Worm (Caenorhabditis elegans) whole organism, L3 larva: ENCODE results near the gene T23G5.2.

Experiments
- R02D3.7 ChIP-seq: fragments of 150-350 bp; optimal IDR thresholded peaks from 2 replicates; lab custom pipeline; 2014; ENCODE audit warnings: missing biosample characterization, missing genetic modification characterization
- aly-2 ChIP-seq: fragments of 150-350 bp; optimal IDR thresholded peaks from 2 replicates; lab custom pipeline; 2014; ENCODE audit warnings: missing biosample characterization, missing genetic modification characterization
- ama-1 ChIP-seq: fragments of 150-350 bp; optimal IDR thresholded peaks from 2 replicates; lab custom pipeline; 2018
- ceh-16 ChIP-seq: sonication (generic microtip); optimal IDR thresholded peaks from 2 replicates; lab custom pipeline; 2017; ENCODE audit warnings: missing biosample characterization, missing genetic modification characterization
- ceh-82 ChIP-seq: fragments of 150-350 bp; optimal IDR thresholded peaks from 2 replicates; lab custom pipeline; 2014; ENCODE audit warnings: missing biosample characterization, missing genetic modification characterization
- ceh-9 ChIP-seq: sonication (generic microtip); optimal IDR thresholded peaks from 2 replicates; lab custom pipeline; 2018; ENCODE audit warnings: missing biosample characterization, missing genetic modification characterization
- daf-12 ChIP-seq: fragments of 150-350 bp; optimal IDR thresholded peaks from 2 replicates; lab custom pipeline; 2014; ENCODE audit warnings: missing biosample characterization, missing genetic modification reagents, missing genetic modification characterization
- egl-27 ChIP-seq: sonication (generic microtip); optimal IDR thresholded peaks from 4 replicates; lab custom pipeline; 2017; ENCODE audit warnings: missing biosample characterization, missing genetic modification reagents, missing genetic modification characterization
- egl-5 ChIP-seq: fragments of 150-350 bp; optimal IDR thresholded peaks from 2 replicates; lab custom pipeline; 2017; ENCODE audit warnings: missing biosample characterization, missing genetic modification reagents, missing genetic modification characterization, inconsistent platforms
- elt-1 ChIP-seq: fragments of 150-350 bp; optimal IDR thresholded peaks from 2 replicates; lab custom pipeline; 2014; ENCODE audit warnings: missing biosample characterization, missing genetic modification characterization
- elt-2 ChIP-seq: sonication (generic microtip); optimal IDR thresholded peaks from 2 replicates; lab custom pipeline; 2016; ENCODE audit warnings: missing genetic modification reagents, mild to moderate bottlenecking, missing genetic modification characterization, missing compliant biosample characterization
- elt-3 ChIP-seq, 3 experiments: fragments of 150-350 bp in 1 of 3; sonication (generic microtip) in 2 of 3; optimal IDR thresholded peaks; 2 replicates in 2 of 3; 4 replicates in 1 of 3; lab custom pipeline; 2014 to 2017; ENCODE audit warnings: missing biosample characterization in 3 of 3, missing genetic modification characterization in 3 of 3
- eor-1 ChIP-seq, 2 experiments: fragments of 150-350 bp; optimal IDR thresholded peaks; 2 replicates each; lab custom pipeline; 2014 to 2018; ENCODE audit warnings: missing biosample characterization in 2 of 2, missing genetic modification characterization in 2 of 2
- fkh-10 ChIP-seq: sonication (generic microtip); optimal IDR thresholded peaks from 2 replicates; lab custom pipeline; 2017; ENCODE audit warnings: missing biosample characterization, missing genetic modification reagents, missing genetic modification characterization
- fkh-2 ChIP-seq: fragments of 150-350 bp; optimal IDR thresholded peaks from 2 replicates; lab custom pipeline; 2014; ENCODE audit warnings: missing biosample characterization, missing genetic modification reagents, missing genetic modification characterization
- fos-1 ChIP-seq: fragments of 150-350 bp; optimal IDR thresholded peaks from 2 replicates; lab custom pipeline; 2014; ENCODE audit warnings: missing biosample characterization, missing genetic modification characterization
- hmg-11 ChIP-seq: sonication (generic microtip); optimal IDR thresholded peaks from 2 replicates; lab custom pipeline; 2016; ENCODE audit warnings: missing genetic modification characterization, missing compliant biosample characterization
- jun-1 ChIP-seq: fragments of 150-350 bp; optimal IDR thresholded peaks from 2 replicates; lab custom pipeline; 2014; ENCODE audit warnings: missing biosample characterization, missing genetic modification reagents, missing genetic modification characterization
- lin-15B ChIP-seq: fragments of 150-350 bp; optimal IDR thresholded peaks from 2 replicates; lab custom pipeline; 2014; ENCODE audit warnings: missing biosample characterization, missing genetic modification characterization
- lin-39 ChIP-seq: fragments of 150-350 bp; optimal IDR thresholded peaks from 2 replicates; lab custom pipeline; 2018; ENCODE audit warnings: missing biosample characterization, missing genetic modification reagents, missing genetic modification characterization
- lsy-12 ChIP-seq: sonication (generic microtip); optimal IDR thresholded peaks from 2 replicates; lab custom pipeline; 2016; ENCODE audit warnings: mild to moderate bottlenecking, missing genetic modification characterization, missing compliant biosample characterization
- mdl-1 ChIP-seq: fragments of 150-350 bp; optimal IDR thresholded peaks from 2 replicates; lab custom pipeline; 2014; ENCODE audit warnings: missing biosample characterization, missing genetic modification characterization
- mml-1 ChIP-seq: fragments of 150-350 bp; sonication (generic microtip); optimal IDR thresholded peaks from 3 replicates; lab custom pipeline; 2014; ENCODE audit warnings: missing biosample characterization, missing genetic modification characterization
- nfya-1 ChIP-seq: sonication (generic microtip); optimal IDR thresholded peaks from 2 replicates; lab custom pipeline; 2017; ENCODE audit warnings: missing genetic modification characterization, mild to moderate bottlenecking, missing compliant biosample characterization, antibody characterized with exemption, moderate library complexity; ENCODE audit not compliant: insufficient read depth
- nhr-12 ChIP-seq: fragments of 150-350 bp; optimal IDR thresholded peaks from 2 replicates; lab custom pipeline; 2014; ENCODE audit warnings: missing biosample characterization, missing genetic modification characterization
- nhr-23 ChIP-seq: fragments of 150-350 bp; optimal IDR thresholded peaks from 2 replicates; lab custom pipeline; 2014; ENCODE audit warnings: missing biosample characterization, missing genetic modification reagents, missing genetic modification characterization
- nhr-237 ChIP-seq: fragments of 150-350 bp; optimal IDR thresholded peaks from 2 replicates; lab custom pipeline; 2014; ENCODE audit warnings: missing biosample characterization, missing genetic modification characterization
- nhr-25 ChIP-seq: sonication (generic microtip); optimal IDR thresholded peaks from 2 replicates; lab custom pipeline; 2017; ENCODE audit warnings: missing biosample characterization, missing genetic modification characterization
- nhr-28 ChIP-seq: fragments of 150-350 bp; optimal IDR thresholded peaks from 2 replicates; lab custom pipeline; 2014; ENCODE audit warnings: missing biosample characterization, missing genetic modification characterization
- nhr-43 ChIP-seq: sonication (generic microtip); optimal IDR thresholded peaks from 2 replicates; lab custom pipeline; 2016; ENCODE audit warnings: mild to moderate bottlenecking, missing genetic modification characterization, missing compliant biosample characterization; ENCODE audit not compliant: poor library complexity, severe bottlenecking
- nhr-67 ChIP-seq: fragments of 150-350 bp; optimal IDR thresholded peaks from 2 replicates; lab custom pipeline; 2014; ENCODE audit warnings: missing biosample characterization, missing genetic modification characterization
- nhr-76 ChIP-seq: fragments of 150-350 bp; sonication (generic microtip); optimal IDR thresholded peaks from 5 replicates; lab custom pipeline; 2014; ENCODE audit warnings: missing biosample characterization, missing genetic modification characterization
- nhr-77 ChIP-seq: fragments of 150-350 bp; optimal IDR thresholded peaks from 2 replicates; lab custom pipeline; 2014; ENCODE audit warnings: missing biosample characterization, missing genetic modification characterization
- pha-4 ChIP-seq: fragments of 150-350 bp; optimal IDR thresholded peaks from 2 replicates; lab custom pipeline; 2014; ENCODE audit warnings: missing biosample characterization, missing genetic modification reagents, missing genetic modification characterization
- pqm-1 ChIP-seq: fragments of 150-350 bp; optimal IDR thresholded peaks from 2 replicates; lab custom pipeline; 2017; ENCODE audit warnings: missing biosample characterization, missing genetic modification characterization, inconsistent platforms
- snpc-4 ChIP-seq: fragments of 150-350 bp; optimal IDR thresholded peaks from 2 replicates; lab custom pipeline; 2014; ENCODE audit warnings: missing biosample characterization, missing genetic modification characterization
- unc-39 ChIP-seq: sonication (generic microtip); optimal IDR thresholded peaks from 4 replicates; lab custom pipeline; 2017; ENCODE audit warnings: missing biosample characterization, missing genetic modification characterization
- unc-62 ChIP-seq: fragments of 150-350 bp; sonication (generic microtip); optimal IDR thresholded peaks from 4 replicates; lab custom pipeline; 2014; ENCODE audit warnings: missing biosample characterization, missing genetic modification reagents, missing genetic modification characterization
- zag-1 ChIP-seq: fragments of 150-350 bp; optimal IDR thresholded peaks from 2 replicates; lab custom pipeline; 2014; ENCODE audit warnings: missing biosample characterization, missing genetic modification characterization
- ztf-11 ChIP-seq: fragments of 150-350 bp; optimal IDR thresholded peaks from 2 replicates; lab custom pipeline; 2014; ENCODE audit warnings: missing biosample characterization, missing genetic modification characterization
- ztf-4 ChIP-seq: fragments of 150-350 bp; optimal IDR thresholded peaks from 2 replicates; lab custom pipeline; 2014; ENCODE audit warnings: missing biosample characterization, missing genetic modification characterization

Gene T23G5.2

ce11 chrIII:9271389-9271918, 35.3 kb upstream of the T23G5.2 start:
- TF ChIP-seq ztf-4 (tag; lab: Kevin White, UChicago) (no peak), ceh-82 (tag; lab: Kevin White, UChicago) (no peak), ztf-11 (tag; lab: Kevin White, UChicago) (no peak), fkh-10 (GFP tag; lab: Kevin White, UChicago) (no peak), elt-3 (tag; optimal IDR thresholded peaks at IDR 0.05; lab: Kevin White, UChicago) (no peak), nfya-1 (peak; percentile 15), lin-39 (tag; lab: Kevin White, UChicago) (peak; percentile 59), lsy-12 (tag; lab: Kevin White, UChicago) (no peak)
- TF ChIP-seq, all 47 proteins: peak for 2

- TF ChIP-seq egl-5 (tag; lab: Kevin White, UChicago) (no peak), nhr-67 (tag; lab: Kevin White, UChicago) (no peak), nhr-28 (tag; lab: Kevin White, UChicago) (no peak), unc-39 (tag; lab: Kevin White, UChicago) (no peak), nfya-1 (peak; percentile 13), elt-3 (tag; optimal IDR thresholded peaks at IDR 0.05; lab: Kevin White, UChicago) (no peak), elt-1 (tag; lab: Kevin White, UChicago) (peak; percentile 88), ama-1 (lab: Kevin White, UChicago) (no peak), eor-1 (tag; optimal IDR thresholded peaks at IDR 0.05; lab: Kevin White, UChicago) (no peak), pha-4 (tag; lab: Kevin White, UChicago) (peak; percentile 11), elt-2 (peak; percentile 65), fos-1 (no peak), pqm-1 (tag; lab: Kevin White, UChicago) (peak; percentile 23), jun-1 (tag; lab: Kevin White, UChicago) (no peak)
- TF ChIP-seq, all 47 proteins: peak for 5
Measured at ce11 chrIII:9270183-9270582, 34.1 kb upstream of the T23G5.2 start.

ce11 chrIII:9269012-9269471, 32.9 kb upstream of the T23G5.2 start, which contains the start of gene clip-1:
Gene clip-1 (minus strand): TSS chrIII:9269062.
- TF ChIP-seq unc-62 (GFP tag; lab: Kevin White, UChicago) (no peak), unc-39 (tag; lab: Kevin White, UChicago) (no peak), eor-1 (tag; optimal IDR thresholded peaks at IDR 0.05; lab: Kevin White, UChicago) (no peak), ztf-11 (tag; lab: Kevin White, UChicago) (no peak), lin-39 (tag; lab: Kevin White, UChicago) (no peak), nhr-23 (tag; lab: Kevin White, UChicago) (peak; percentile 24), mml-1 (tag; lab: Kevin White, UChicago) (no peak), nhr-237 (tag; lab: Kevin White, UChicago) (no peak), nhr-12 (tag; lab: Kevin White, UChicago) (no peak), nhr-77 (tag; lab: Kevin White, UChicago) (no peak), snpc-4 (tag; lab: Kevin White, UChicago) (no peak), mdl-1 (tag; lab: Kevin White, UChicago) (no peak), zag-1 (tag; lab: Kevin White, UChicago) (no peak), elt-1 (tag; lab: Kevin White, UChicago) (no peak), nhr-43 (peak; percentile 23), nhr-67 (tag; lab: Kevin White, UChicago) (no peak), fkh-2 (tag; lab: Kevin White, UChicago) (no peak), ceh-9 (tag; lab: Kevin White, UChicago) (no peak), ztf-4 (tag; lab: Kevin White, UChicago) (no peak), jun-1 (tag; lab: Kevin White, UChicago) (no peak), lin-15B (tag; lab: Kevin White, UChicago) (no peak), lsy-12 (tag; lab: Kevin White, UChicago) (no peak), egl-27 (tag; lab: Kevin White, UChicago) (no peak), nhr-76 (no peak), pha-4 (tag; lab: Kevin White, UChicago) (peak; percentile 36), elt-2 (peak; percentile 15), ceh-82 (tag; lab: Kevin White, UChicago) (no peak), egl-5 (tag; lab: Kevin White, UChicago) (no peak), pqm-1 (tag; lab: Kevin White, UChicago) (no peak), hmg-11 (tag; lab: Kevin White, UChicago) (no peak), aly-2 (tag; lab: Kevin White, UChicago) (no peak), R02D3.7 (no peak), daf-12 (tag; lab: Kevin White, UChicago) (no peak), ceh-16 (tag; lab: Kevin White, UChicago) (no peak), nhr-25 (tag; lab: Kevin White, UChicago) (peak; percentile 53), nfya-1 (peak; percentile 6), fos-1 (no peak)
- TF ChIP-seq, all 47 proteins: peak for 6
